Worm (Caenorhabditis elegans) whole organism, L2 larva: ENCODE results near the gene gfat-1.

Experiments
- C34F6.9 ChIP-seq: fragments of 150-350 bp; optimal IDR thresholded peaks from 2 replicates; lab custom pipeline; 2014; ENCODE audit warnings: missing biosample characterization, missing genetic modification characterization
- F13H6.1 ChIP-seq: sonication (generic microtip); optimal IDR thresholded peaks from 2 replicates; lab custom pipeline; 2016; ENCODE audit warnings: missing genetic modification characterization, missing compliant biosample characterization
- R02D3.7 ChIP-seq: fragments of 150-350 bp; optimal IDR thresholded peaks from 2 replicates; lab custom pipeline; 2014; ENCODE audit warnings: missing biosample characterization, missing genetic modification characterization
- Y55F3AM.14 ChIP-seq: fragments of 200-800 bp; sonication (Bioruptor generic); optimal IDR thresholded peaks from 2 replicates; lab custom pipeline; 2018; ENCODE audit warnings: mild to moderate bottlenecking, missing genetic modification characterization, missing compliant biosample characterization
- ZK546.5 ChIP-seq: sonication (generic microtip); optimal IDR thresholded peaks from 2 replicates; lab custom pipeline; 2017; ENCODE audit warnings: missing biosample characterization, missing genetic modification characterization
- aly-2 ChIP-seq: fragments of 150-350 bp; optimal IDR thresholded peaks from 2 replicates; lab custom pipeline; 2014; ENCODE audit warnings: missing biosample characterization, missing genetic modification characterization
- ama-1 ChIP-seq: fragments of 150-350 bp; optimal IDR thresholded peaks from 2 replicates; lab custom pipeline; 2018; ENCODE audit warnings: inconsistent platforms
- ceh-16 ChIP-seq: fragments of 150-350 bp; optimal IDR thresholded peaks from 2 replicates; lab custom pipeline; 2014; ENCODE audit warnings: missing biosample characterization, missing genetic modification characterization
- ceh-82 ChIP-seq: fragments of 150-350 bp; optimal IDR thresholded peaks from 2 replicates; lab custom pipeline; 2014; ENCODE audit warnings: missing biosample characterization, missing genetic modification characterization
- crh-2 ChIP-seq: sonication (generic microtip); optimal IDR thresholded peaks from 2 replicates; lab custom pipeline; 2017; ENCODE audit warnings: missing biosample characterization, missing genetic modification characterization
- dmd-4 ChIP-seq: sonication (generic microtip); optimal IDR thresholded peaks from 2 replicates; lab custom pipeline; 2017; ENCODE audit warnings: missing biosample characterization, missing genetic modification characterization
- egl-27 ChIP-seq: sonication (generic microtip); optimal IDR thresholded peaks from 3 replicates; lab custom pipeline; 2017; ENCODE audit warnings: missing biosample characterization, missing genetic modification reagents, missing genetic modification characterization
- elt-3 ChIP-seq: sonication (generic microtip); optimal IDR thresholded peaks from 2 replicates; lab custom pipeline; 2017; ENCODE audit warnings: missing biosample characterization, missing genetic modification characterization
- fos-1 ChIP-seq: fragments of 150-350 bp; optimal IDR thresholded peaks from 2 replicates; lab custom pipeline; 2014; ENCODE audit warnings: missing biosample characterization, missing genetic modification characterization
- gmeb-1 ChIP-seq: fragments of 150-350 bp; optimal IDR thresholded peaks from 2 replicates; lab custom pipeline; 2014; ENCODE audit warnings: missing biosample characterization, missing genetic modification characterization
- lin-11 ChIP-seq: fragments of 150-350 bp; sonication (generic microtip); optimal IDR thresholded peaks from 2 replicates; lab custom pipeline; 2014; ENCODE audit warnings: missing biosample characterization, missing genetic modification characterization, inconsistent platforms, mixed read lengths
- lin-13 ChIP-seq: fragments of 150-350 bp; optimal IDR thresholded peaks from 2 replicates; lab custom pipeline; 2014; ENCODE audit warnings: missing biosample characterization, missing genetic modification reagents, missing genetic modification characterization
- lin-39 ChIP-seq: fragments of 150-350 bp; optimal IDR thresholded peaks from 2 replicates; lab custom pipeline; 2014; ENCODE audit warnings: missing biosample characterization, missing genetic modification reagents, missing genetic modification characterization
- lsy-2 ChIP-seq, 2 experiments: fragments of 150-350 bp in 1 of 2; sonication (generic microtip) in 1 of 2; optimal IDR thresholded peaks; 2 replicates each; lab custom pipeline; 2014 to 2017; ENCODE audit warnings: missing biosample characterization in 2 of 2, missing genetic modification characterization in 2 of 2
- mab-5 ChIP-seq: fragments of 150-350 bp; optimal IDR thresholded peaks from 2 replicates; lab custom pipeline; 2014; ENCODE audit warnings: missing biosample characterization, missing genetic modification characterization
- mbf-1 ChIP-seq: sonication (generic microtip); optimal IDR thresholded peaks from 2 replicates; lab custom pipeline; 2017; ENCODE audit warnings: missing biosample characterization, missing genetic modification characterization
- mdl-1 ChIP-seq, 2 experiments: fragments of 150-350 bp in 1 of 2; sonication (generic microtip) in 1 of 2; optimal IDR thresholded peaks; 2 replicates each; lab custom pipeline; 2017; ENCODE audit warnings: missing biosample characterization in 2 of 2, missing genetic modification characterization in 2 of 2
- nhr-10 ChIP-seq: sonication (generic microtip); optimal IDR thresholded peaks from 2 replicates; lab custom pipeline; 2017; ENCODE audit warnings: missing biosample characterization, missing genetic modification characterization
- nhr-11 ChIP-seq: fragments of 150-350 bp; optimal IDR thresholded peaks from 2 replicates; lab custom pipeline; 2014; ENCODE audit warnings: missing biosample characterization, missing genetic modification characterization
- nhr-12 ChIP-seq: fragments of 150-350 bp; optimal IDR thresholded peaks from 2 replicates; lab custom pipeline; 2014; ENCODE audit warnings: missing biosample characterization, missing genetic modification characterization
- nhr-129 ChIP-seq: fragments of 150-350 bp; optimal IDR thresholded peaks from 2 replicates; lab custom pipeline; 2014; ENCODE audit warnings: missing biosample characterization, missing genetic modification characterization
- nhr-21 ChIP-seq: fragments of 150-350 bp; optimal IDR thresholded peaks from 2 replicates; lab custom pipeline; 2014; ENCODE audit warnings: missing biosample characterization, missing genetic modification characterization
- nhr-23 ChIP-seq: fragments of 150-350 bp; optimal IDR thresholded peaks from 2 replicates; lab custom pipeline; 2014; ENCODE audit warnings: missing biosample characterization, missing genetic modification reagents, missing genetic modification characterization
- nhr-237 ChIP-seq: fragments of 150-350 bp; optimal IDR thresholded peaks from 2 replicates; lab custom pipeline; 2014; ENCODE audit warnings: missing biosample characterization, missing genetic modification characterization
- nhr-25 ChIP-seq: fragments of 150-350 bp; sonication (generic microtip); optimal IDR thresholded peaks from 3 replicates; lab custom pipeline; 2014; ENCODE audit warnings: missing biosample characterization, missing genetic modification characterization
- nhr-6 ChIP-seq: fragments of 150-350 bp; optimal IDR thresholded peaks from 2 replicates; lab custom pipeline; 2014; ENCODE audit warnings: missing biosample characterization, missing genetic modification characterization
- nhr-77 ChIP-seq: fragments of 150-350 bp; optimal IDR thresholded peaks from 2 replicates; lab custom pipeline; 2014; ENCODE audit warnings: missing biosample characterization, missing genetic modification characterization
- peb-1 ChIP-seq: fragments of 150-350 bp; optimal IDR thresholded peaks from 2 replicates; lab custom pipeline; 2014; ENCODE audit warnings: missing biosample characterization, missing genetic modification characterization
- skn-1 ChIP-seq: sonication (generic microtip); optimal IDR thresholded peaks from 2 replicates; lab custom pipeline; 2017; ENCODE audit warnings: missing biosample characterization, missing genetic modification characterization
- sma-3 ChIP-seq: sonication (generic microtip); optimal IDR thresholded peaks from 2 replicates; lab custom pipeline; 2016; ENCODE audit warnings: missing genetic modification reagents, missing genetic modification characterization, missing compliant biosample characterization
- sma-9 ChIP-seq, 2 experiments: fragments of 150-350 bp in 1 of 2; sonication (generic microtip) in 1 of 2; optimal IDR thresholded peaks; 2 replicates each; lab custom pipeline; 2014 to 2016; ENCODE audit warnings: missing genetic modification characterization in 2 of 2, mild to moderate bottlenecking in 1 of 2, missing biosample characterization in 1 of 2, missing compliant biosample characterization in 1 of 2, missing genetic modification reagents in 1 of 2, moderate library complexity in 1 of 2
- snpc-4 ChIP-seq: fragments of 150-350 bp; optimal IDR thresholded peaks from 2 replicates; lab custom pipeline; 2014; ENCODE audit warnings: missing biosample characterization, missing genetic modification characterization
- unc-39 ChIP-seq: fragments of 150-350 bp; optimal IDR thresholded peaks from 2 replicates; lab custom pipeline; 2014; ENCODE audit warnings: missing biosample characterization, missing genetic modification characterization
- unc-55 ChIP-seq: fragments of 150-350 bp; sonication (generic microtip); optimal IDR thresholded peaks from 3 replicates; lab custom pipeline; 2014; ENCODE audit warnings: missing biosample characterization, missing genetic modification reagents, missing genetic modification characterization
- zag-1 ChIP-seq: fragments of 150-350 bp; optimal IDR thresholded peaks from 2 replicates; lab custom pipeline; 2014; ENCODE audit warnings: missing biosample characterization, missing genetic modification characterization
- ztf-1 ChIP-seq: fragments of 200-800 bp; sonication (Bioruptor generic); conservative IDR thresholded peaks from 2 replicates; pipeline ENCODE4 v1.3.6; 2022; ENCODE audit warnings: missing genetic modification characterization, missing compliant biosample characterization
- ztf-11 ChIP-seq: sonication (generic microtip); optimal IDR thresholded peaks from 2 replicates; lab custom pipeline; 2017; ENCODE audit warnings: missing biosample characterization, missing genetic modification characterization
- ztf-4 ChIP-seq: fragments of 150-350 bp; optimal IDR thresholded peaks from 2 replicates; lab custom pipeline; 2014; ENCODE audit warnings: missing biosample characterization, missing genetic modification characterization

The gfat-1 gene

DNA sequence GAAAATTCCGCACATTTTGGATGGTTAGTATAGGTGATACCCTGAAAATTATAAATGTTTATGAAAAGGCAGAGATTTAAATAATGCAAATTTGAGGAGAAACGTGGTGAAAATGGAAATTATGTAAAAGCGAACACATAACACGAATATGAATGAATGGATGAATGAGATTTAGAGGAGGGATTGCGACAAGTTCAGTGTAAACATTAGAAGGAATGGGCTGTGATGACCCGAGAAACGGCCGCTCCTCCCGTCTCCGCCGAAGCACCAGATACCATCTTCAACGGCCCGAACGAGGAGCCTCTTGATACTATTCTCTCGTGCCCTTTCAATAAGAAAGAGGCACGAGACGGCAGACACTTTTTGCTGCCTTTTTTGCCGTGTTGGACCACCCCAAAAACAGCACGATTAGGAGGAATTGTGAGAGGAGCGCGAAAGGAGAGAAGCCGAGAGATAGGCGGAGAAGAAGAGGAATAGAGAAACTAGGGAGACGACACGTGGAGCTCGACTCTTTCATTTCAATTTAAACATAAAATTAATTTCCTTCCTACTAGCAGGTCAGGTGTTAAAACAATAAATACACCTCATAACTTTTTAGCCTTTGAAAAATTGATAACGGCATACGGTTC lies at the start of gene gfat-1:
Gene gfat-1 (minus strand): TSS at position 51 of the 629 bp plus-strand sequence.
- TF ChIP-seq ZK546.5 (tag; lab: Kevin White, UChicago) = no peak
- no peak for TF ChIP-seq ztf-11
- TF ChIP-seq lin-13 (GFP tag; lab: Kevin White, UChicago) = no peak
- no peak for TF ChIP-seq elt-3 (tag; lab: Kevin White, UChicago)
- peak; percentile 16 for TF ChIP-seq nhr-129
- no peak for TF ChIP-seq nhr-11 (tag; lab: Kevin White, UChicago)
- no peak for TF ChIP-seq ceh-82 (tag; lab: Kevin White, UChicago)
- TF ChIP-seq snpc-4 (tag; lab: Kevin White, UChicago) = no peak
- no peak for TF ChIP-seq nhr-12 (tag; lab: Kevin White, UChicago)
- no peak for TF ChIP-seq aly-2 (tag; lab: Kevin White, UChicago)
- TF ChIP-seq Y55F3AM.14 (GFP tag; lab: Kevin White, UChicago) = no peak
- TF ChIP-seq lsy-2 (tag; optimal IDR thresholded peaks at IDR 0.05; lab: Kevin White, UChicago) = no peak
- TF ChIP-seq unc-39 (tag; lab: Kevin White, UChicago) = no peak
- no peak for TF ChIP-seq egl-27 (tag; lab: Kevin White, UChicago)
- TF ChIP-seq ama-1 (lab: Kevin White, UChicago) = no peak
- peak; percentile 30 for TF ChIP-seq unc-55 (GFP tag; lab: Kevin White, UChicago)
- peak; percentile 45 for TF ChIP-seq C34F6.9 (tag; lab: Kevin White, UChicago)
- no peak for TF ChIP-seq sma-3 (GFP tag; lab: Kevin White, UChicago)
- TF ChIP-seq nhr-6 (tag; lab: Kevin White, UChicago) = no peak
- TF ChIP-seq crh-2 (tag; lab: Kevin White, UChicago) = no peak
- no peak for TF ChIP-seq ceh-16 (tag; lab: Kevin White, UChicago)
- TF ChIP-seq lin-39 (tag; lab: Kevin White, UChicago) = no peak
- no peak for TF ChIP-seq nhr-77
- peak; percentile 81 to 88 for TF ChIP-seq mdl-1 (tag; optimal IDR thresholded peaks at IDR 0.05; lab: Kevin White, UChicago)
- TF ChIP-seq ztf-1 = no peak
- no peak for TF ChIP-seq zag-1
- no peak for TF ChIP-seq nhr-23 (tag; lab: Kevin White, UChicago)

DNA sequence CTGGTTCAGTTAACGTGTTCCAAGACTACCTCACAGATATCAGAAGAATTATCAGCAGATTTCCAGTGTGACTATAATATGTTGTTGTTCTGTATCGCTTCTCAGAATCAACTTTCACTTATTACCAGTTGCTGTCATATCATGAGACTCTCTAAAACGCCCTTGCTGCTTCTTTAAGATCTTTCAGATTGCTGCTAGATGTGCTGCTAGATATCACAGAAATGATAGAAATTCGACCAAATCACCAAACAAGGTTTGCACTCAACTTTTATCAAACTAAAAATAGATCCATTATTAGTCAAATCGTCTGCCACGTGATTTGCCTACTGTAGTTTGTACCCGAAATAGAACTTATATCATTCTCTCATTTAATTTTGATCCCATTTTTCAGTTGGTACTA lies 49.3 kb upstream of the gfat-1 start:
- TF ChIP-seq nhr-21 (tag; lab: Kevin White, UChicago) = no peak
- TF ChIP-seq elt-3 (tag; lab: Kevin White, UChicago) = no peak
- TF ChIP-seq lsy-2 (tag; optimal IDR thresholded peaks at IDR 0.05; lab: Kevin White, UChicago) = no peak
- TF ChIP-seq mbf-1 = no peak
- TF ChIP-seq R02D3.7 = no peak
- peak; percentile 10 for TF ChIP-seq sma-3 (GFP tag; lab: Kevin White, UChicago)
- peak; percentile 2 for TF ChIP-seq nhr-25 (tag; lab: Kevin White, UChicago)

DNA sequence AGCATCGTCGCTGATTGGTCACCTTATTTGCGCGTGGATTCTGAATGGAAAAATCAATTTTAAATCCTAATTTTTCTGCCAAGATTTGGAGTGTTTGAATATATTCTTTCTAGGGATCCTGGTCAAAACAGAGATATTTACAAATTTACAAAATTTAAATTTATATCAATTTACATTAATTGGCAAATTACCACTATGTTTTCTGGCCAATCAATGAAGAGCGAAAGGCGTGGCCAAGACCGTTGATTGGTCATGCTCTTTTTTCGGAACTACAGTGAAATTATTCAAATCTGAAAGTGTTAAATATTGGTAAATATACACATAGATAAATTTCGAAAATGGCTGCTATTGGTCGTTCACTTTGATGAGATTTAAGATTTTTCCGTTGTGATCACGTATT lies 47.5 kb upstream of the gfat-1 start:
- TF ChIP-seq mbf-1 (no peak), skn-1 (tag; lab: Kevin White, UChicago) (no peak), nhr-23 (tag; lab: Kevin White, UChicago) (no peak), R02D3.7 (no peak), unc-39 (tag; lab: Kevin White, UChicago) (no peak), sma-9 (GFP tag; optimal IDR thresholded peaks at IDR 0.05; lab: Kevin White, UChicago) (no peak), sma-9 (tag; optimal IDR thresholded peaks at IDR 0.05; lab: Kevin White, UChicago) (no peak), mab-5 (tag; lab: Kevin White, UChicago) (no peak), mdl-1 (tag; optimal IDR thresholded peaks at IDR 0.05; lab: Kevin White, UChicago) (no peak)

DNA sequence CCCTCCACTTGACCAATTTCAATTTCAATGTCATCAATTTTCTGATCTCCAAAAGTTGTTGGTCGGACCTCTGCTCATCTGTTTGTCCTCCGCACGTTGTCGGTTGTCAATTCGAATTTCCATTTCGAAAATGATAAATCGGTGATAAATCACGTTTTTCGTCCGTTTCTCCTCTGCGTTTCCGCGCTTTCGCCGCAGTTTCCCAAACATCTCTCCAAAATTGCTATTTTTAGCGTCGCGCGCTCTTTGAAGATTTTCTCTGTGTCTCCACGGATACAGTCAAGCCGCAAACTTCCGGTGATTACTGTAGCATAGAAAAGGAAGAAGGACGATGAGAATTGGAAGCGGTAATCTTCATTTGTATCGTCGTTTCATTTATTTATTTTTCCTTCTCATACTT lies 46.8 kb upstream of the gfat-1 start:
- peak; percentile 75 for TF ChIP-seq sma-9 (GFP tag; optimal IDR thresholded peaks at IDR 0.05; lab: Kevin White, UChicago)
- no peak for TF ChIP-seq sma-9 (tag; optimal IDR thresholded peaks at IDR 0.05; lab: Kevin White, UChicago)
- peak; percentile 71 for TF ChIP-seq nhr-21 (tag; lab: Kevin White, UChicago)
- TF ChIP-seq ceh-82 (tag; lab: Kevin White, UChicago) = no peak
- no peak for TF ChIP-seq peb-1
- TF ChIP-seq aly-2 (tag; lab: Kevin White, UChicago) = no peak
- peak; percentile 39 for TF ChIP-seq egl-27 (tag; lab: Kevin White, UChicago)
- TF ChIP-seq ztf-4 (tag; lab: Kevin White, UChicago) = no peak
- TF ChIP-seq dmd-4 = no peak
- no peak for TF ChIP-seq crh-2 (tag; lab: Kevin White, UChicago)
- no peak for TF ChIP-seq nhr-10 (tag; lab: Kevin White, UChicago)
- TF ChIP-seq ztf-11 = no peak
- TF ChIP-seq nhr-12 (tag; lab: Kevin White, UChicago) = no peak
- TF ChIP-seq skn-1 (tag; lab: Kevin White, UChicago) = no peak
- no peak for TF ChIP-seq nhr-237 (tag; lab: Kevin White, UChicago)
- peak in 1 of 2 experiments; percentile 39 for TF ChIP-seq mdl-1 (tag; optimal IDR thresholded peaks at IDR 0.05; lab: Kevin White, UChicago)
- no peak for TF ChIP-seq ceh-16 (tag; lab: Kevin White, UChicago)
- TF ChIP-seq unc-39 (tag; lab: Kevin White, UChicago) = no peak
- TF ChIP-seq lsy-2 (tag; optimal IDR thresholded peaks at IDR 0.05; lab: Kevin White, UChicago) = peak in 1 of 2 experiments; percentile 51
- no peak for TF ChIP-seq unc-55 (GFP tag; lab: Kevin White, UChicago)
- TF ChIP-seq ama-1 (lab: Kevin White, UChicago) = peak; percentile 33
- TF ChIP-seq C34F6.9 (tag; lab: Kevin White, UChicago) = no peak
- TF ChIP-seq nhr-23 (tag; lab: Kevin White, UChicago) = no peak
- no peak for TF ChIP-seq mbf-1
- no peak for TF ChIP-seq nhr-77
- TF ChIP-seq gmeb-1 (tag; lab: Kevin White, UChicago) = peak; percentile 42
- TF ChIP-seq lin-39 (tag; lab: Kevin White, UChicago) = no peak
- no peak for TF ChIP-seq lin-11
- TF ChIP-seq F13H6.1 = no peak
- no peak for TF ChIP-seq ZK546.5 (tag; lab: Kevin White, UChicago)
- no peak for TF ChIP-seq fos-1 (tag; lab: Kevin White, UChicago)
